Fruit fly (Drosophila melanogaster) whole organism, embryonic: ENCODE measurements around the gene CG32074.

Experiments
- ATbp ChIP-seq: fragments of 200-800 bp; sonication (Bioruptor generic); optimal IDR thresholded peaks from 2 replicates; lab custom pipeline; 2017; ENCODE audit warnings: missing biosample characterization, mild to moderate bottlenecking, missing genetic modification characterization, missing genetic modification reagents
- Aef1 ChIP-seq: fragments of 200-800 bp; sonication (Bioruptor generic); IDR thresholded peaks from 3 replicates; pipeline ENCODE4 v1.3.6; 2022; ENCODE audit warnings: missing biosample characterization, missing genetic modification characterization
- Atf6 ChIP-seq: fragments of 200-800 bp; sonication (Bioruptor generic); IDR thresholded peaks from 2 replicates; pipeline ENCODE4 v1.3.6; 2022; ENCODE audit warnings: missing biosample characterization, missing genetic modification characterization
- CG10462 ChIP-seq: fragments of 200-800 bp; sonication (Bioruptor generic); optimal IDR thresholded peaks from 2 replicates; lab custom pipeline; 2016; ENCODE audit warnings: missing biosample characterization, missing genetic modification characterization
- CG10979 ChIP-seq: fragments of 200-800 bp; sonication (Bioruptor generic); optimal IDR thresholded peaks from 2 replicates; lab custom pipeline; 2018; ENCODE audit warnings: missing biosample characterization, mild to moderate bottlenecking, missing genetic modification characterization, moderate library complexity
- CG11696 ChIP-seq: fragments of 200-800 bp; sonication (Bioruptor generic); IDR thresholded peaks from 2 replicates; pipeline ENCODE4 v1.3.6; 2022; ENCODE audit warnings: missing biosample characterization, missing genetic modification characterization
- CG13775 ChIP-seq: fragments of 200-800 bp; sonication (Bioruptor generic); optimal IDR thresholded peaks from 3 replicates; lab custom pipeline; 2017; ENCODE audit warnings: missing biosample characterization, mild to moderate bottlenecking, missing genetic modification characterization
- CG2116 ChIP-seq: fragments of 200-800 bp; sonication (Bioruptor generic); optimal IDR thresholded peaks from 3 replicates; lab custom pipeline; 2018; ENCODE audit warnings: missing biosample characterization, mild to moderate bottlenecking, missing genetic modification characterization
- CG2202 ChIP-seq: fragments of 200-800 bp; sonication (Bioruptor generic); optimal IDR thresholded peaks from 2 replicates; lab custom pipeline; 2018; ENCODE audit warnings: missing biosample characterization, mild to moderate bottlenecking, missing genetic modification characterization
- CG33557 ChIP-seq: fragments of 200-800 bp; sonication (Bioruptor generic); optimal IDR thresholded peaks from 2 replicates; lab custom pipeline; 2019; ENCODE audit warnings: missing biosample characterization, mild to moderate bottlenecking, missing genetic modification characterization, moderate library complexity
- CG3838 ChIP-seq: fragments of 200-800 bp; sonication (Bioruptor generic); optimal IDR thresholded peaks from 3 replicates; lab custom pipeline; 2016; ENCODE audit warnings: missing biosample characterization, missing genetic modification characterization
- CG6765 ChIP-seq: fragments of 200-800 bp; sonication (Bioruptor generic); optimal IDR thresholded peaks from 3 replicates; lab custom pipeline; 2017; ENCODE audit warnings: missing biosample characterization, mild to moderate bottlenecking, missing genetic modification characterization
- CG7556 ChIP-seq: fragments of 200-800 bp; sonication (Bioruptor generic); optimal IDR thresholded peaks from 2 replicates; lab custom pipeline; 2017; ENCODE audit warnings: missing biosample characterization, mild to moderate bottlenecking, missing genetic modification characterization
- CG7963 ChIP-seq: fragments of 200-800 bp; sonication (Bioruptor generic); IDR thresholded peaks from 3 replicates; pipeline ENCODE4 v1.3.6; 2022; ENCODE audit warnings: missing biosample characterization, missing genetic modification characterization; ENCODE audit not compliant: partially characterized antibody
- CrebB ChIP-seq: fragments of 200-800 bp; sonication (Bioruptor generic); optimal IDR thresholded peaks from 3 replicates; lab custom pipeline; 2018; ENCODE audit warnings: missing biosample characterization, mild to moderate bottlenecking, missing genetic modification characterization
- D ChIP-seq, 2 experiments: fragments of 200-800 bp in 1 of 2; fragments of >200 bp in 1 of 2; sonication (Bioruptor generic) in 1 of 2; optimal IDR thresholded peaks; 2 replicates in 1 of 2; 3 replicates in 1 of 2; lab custom pipeline; 2017; ENCODE audit warnings: mild to moderate bottlenecking in 1 of 2, missing biosample characterization in 1 of 2, missing genetic modification characterization in 1 of 2, missing genetic modification reagents in 1 of 2
- MESR4 ChIP-seq: fragments of 200-800 bp; sonication (Bioruptor generic); optimal IDR thresholded peaks from 2 replicates; lab custom pipeline; 2018; ENCODE audit warnings: missing biosample characterization, mild to moderate bottlenecking, missing genetic modification characterization, moderate library complexity
- MTF-1 ChIP-seq: fragments of 200-800 bp; sonication (Bioruptor generic); optimal IDR thresholded peaks from 2 replicates; lab custom pipeline; 2018; ENCODE audit warnings: missing biosample characterization, mild to moderate bottlenecking, missing genetic modification characterization, borderline replicate concordance
- Med ChIP-seq: fragments of 200-800 bp; sonication (Bioruptor generic); peaks from one replicate; lab custom pipeline; 2016; ENCODE audit warnings: missing biosample characterization, missing genetic modification characterization, mild to moderate bottlenecking, inconsistent platforms, moderate library complexity
- Nf-YA ChIP-seq: fragments of 200-800 bp; sonication (Bioruptor generic); IDR thresholded peaks from 2 replicates; pipeline ENCODE4 v1.3.6; 2022; ENCODE audit warnings: missing biosample characterization, missing genetic modification characterization
- Tbp ChIP-seq: fragments of >200 bp; optimal IDR thresholded peaks from 2 replicates; lab custom pipeline; 2018; ENCODE audit warnings: missing biosample characterization, missing genetic modification characterization
- ap ChIP-seq: fragments of 200-800 bp; sonication (Bioruptor generic); IDR thresholded peaks from 2 replicates; pipeline ENCODE4 v1.3.6; 2022; ENCODE audit warnings: missing biosample characterization, missing genetic modification characterization
- ash1 ChIP-seq: fragments of 200-800 bp; sonication (Bioruptor generic); optimal IDR thresholded peaks from 2 replicates; lab custom pipeline; 2018; ENCODE audit warnings: missing biosample characterization, mild to moderate bottlenecking, missing genetic modification characterization
- ato ChIP-seq: fragments of 200-800 bp; sonication (Bioruptor generic); IDR thresholded peaks from 2 replicates; pipeline ENCODE4 v1.3.6; 2022; ENCODE audit warnings: missing biosample characterization, missing genetic modification characterization; ENCODE audit not compliant: partially characterized antibody
- bowl ChIP-seq: fragments of 200-800 bp; sonication (Bioruptor generic); IDR thresholded peaks from 2 replicates; pipeline ENCODE4 v1.3.6; 2022; ENCODE audit warnings: missing biosample characterization, missing genetic modification characterization
- chinmo ChIP-seq: fragments of 200-800 bp; sonication (Bioruptor generic); IDR thresholded peaks from 4 replicates; pipeline ENCODE4 v1.3.6; 2022; ENCODE audit warnings: missing biosample characterization, missing genetic modification characterization; ENCODE audit not compliant: partially characterized antibody
- chm ChIP-seq: fragments of 200-800 bp; sonication (Bioruptor generic); IDR thresholded peaks from 2 replicates; pipeline ENCODE4 v1.3.6; 2022; ENCODE audit warnings: missing biosample characterization, missing genetic modification characterization
- ci ChIP-seq: fragments of 200-800 bp; sonication (Bioruptor generic); IDR thresholded peaks from 3 replicates; pipeline ENCODE4 v1.3.6; 2022; ENCODE audit warnings: missing biosample characterization, missing genetic modification characterization
- da ChIP-seq: fragments of 200-800 bp; sonication (Bioruptor generic); optimal IDR thresholded peaks from 2 replicates; lab custom pipeline; 2016; ENCODE audit warnings: missing biosample characterization, missing genetic modification characterization
- dmrt11E ChIP-seq: fragments of 200-800 bp; sonication (Bioruptor generic); optimal IDR thresholded peaks from 3 replicates; lab custom pipeline; 2018; ENCODE audit warnings: missing biosample characterization, mild to moderate bottlenecking, missing genetic modification characterization, moderate library complexity
- dpn ChIP-seq, 2 experiments: fragments of 200-800 bp; sonication (Bioruptor generic); optimal IDR thresholded peaks; 3 replicates each; lab custom pipeline; 2016; ENCODE audit warnings: missing biosample characterization in 2 of 2, missing genetic modification characterization in 2 of 2
- en ChIP-seq: fragments of 200-800 bp; sonication (Bioruptor generic); optimal IDR thresholded peaks from 2 replicates; lab custom pipeline; 2016; ENCODE audit warnings: missing biosample characterization, missing genetic modification characterization
- fd96Cb ChIP-seq: fragments of 200-800 bp; sonication (Bioruptor generic); optimal IDR thresholded peaks from 2 replicates; lab custom pipeline; 2018; ENCODE audit warnings: missing biosample characterization, mild to moderate bottlenecking, missing genetic modification characterization, moderate library complexity
- gem ChIP-seq: fragments of 200-800 bp; sonication (Bioruptor generic); optimal IDR thresholded peaks from 2 replicates; lab custom pipeline; 2019; ENCODE audit warnings: missing biosample characterization, mild to moderate bottlenecking, missing genetic modification characterization, moderate library complexity
- hbn ChIP-seq: fragments of 200-800 bp; sonication (Bioruptor generic); IDR thresholded peaks from 2 replicates; pipeline ENCODE4 v1.3.6; 2022; ENCODE audit warnings: missing biosample characterization, missing genetic modification characterization; ENCODE audit not compliant: partially characterized antibody
- insv ChIP-seq, 2 experiments: fragments of 200-800 bp; sonication (Bioruptor generic); optimal IDR thresholded peaks; 3 replicates each; lab custom pipeline; 2016 to 2018; ENCODE audit warnings: missing biosample characterization in 2 of 2, missing genetic modification characterization in 2 of 2
- jigr1 ChIP-seq: fragments of 200-800 bp; sonication (Bioruptor generic); IDR thresholded peaks from 3 replicates; pipeline ENCODE4 v1.3.6; 2022; ENCODE audit warnings: missing biosample characterization, missing genetic modification characterization
- lbe ChIP-seq: fragments of 200-800 bp; sonication (Bioruptor generic); optimal IDR thresholded peaks from 2 replicates; lab custom pipeline; 2016; ENCODE audit warnings: missing biosample characterization, mild to moderate bottlenecking, missing genetic modification characterization
- lmd ChIP-seq: fragments of 200-800 bp; sonication (Bioruptor generic); IDR thresholded peaks from 2 replicates; pipeline ENCODE4 v1.3.6; 2022; ENCODE audit warnings: missing biosample characterization, missing genetic modification characterization
- org-1 ChIP-seq: fragments of 200-800 bp; sonication (Bioruptor generic); optimal IDR thresholded peaks from 2 replicates; lab custom pipeline; 2017; ENCODE audit warnings: missing biosample characterization, missing genetic modification characterization
- pb ChIP-seq: fragments of 200-800 bp; sonication (Bioruptor generic); optimal IDR thresholded peaks from 3 replicates; lab custom pipeline; 2016; ENCODE audit warnings: missing biosample characterization, missing genetic modification characterization
- pum ChIP-seq: fragments of 200-800 bp; sonication (Bioruptor generic); optimal IDR thresholded peaks from 2 replicates; lab custom pipeline; 2016; ENCODE audit warnings: missing biosample characterization, missing genetic modification characterization
- scrt ChIP-seq: fragments of 200-800 bp; sonication (Bioruptor generic); optimal IDR thresholded peaks from 2 replicates; lab custom pipeline; 2018; ENCODE audit warnings: missing biosample characterization, mild to moderate bottlenecking, missing genetic modification characterization, moderate library complexity
- slbo ChIP-seq: fragments of 200-800 bp; sonication (Bioruptor generic); IDR thresholded peaks from 2 replicates; pipeline ENCODE4 v1.3.6; 2022; ENCODE audit warnings: missing biosample characterization, missing genetic modification characterization
- slp2 ChIP-seq: fragments of 200-800 bp; sonication (Bioruptor generic); optimal IDR thresholded peaks from 2 replicates; lab custom pipeline; 2016; ENCODE audit warnings: missing biosample characterization, missing genetic modification characterization
- sr ChIP-seq: fragments of 200-800 bp; sonication (Bioruptor generic); IDR thresholded peaks from 3 replicates; pipeline ENCODE4 v1.3.6; 2022; ENCODE audit warnings: missing biosample characterization, missing genetic modification characterization
- tio ChIP-seq: fragments of 200-800 bp; sonication (Bioruptor generic); optimal IDR thresholded peaks from 2 replicates; lab custom pipeline; 2017; ENCODE audit warnings: missing biosample characterization, missing genetic modification characterization, inconsistent platforms
- tx ChIP-seq: fragments of 200-800 bp; sonication (Bioruptor generic); optimal IDR thresholded peaks from 2 replicates; lab custom pipeline; 2016; ENCODE audit warnings: missing biosample characterization, missing genetic modification characterization
- usp ChIP-seq: fragments of >200 bp; optimal IDR thresholded peaks from 2 replicates; lab custom pipeline; 2017; ENCODE audit warnings: missing biosample characterization, missing genetic modification characterization
- vfl ChIP-seq: fragments of 200-800 bp; sonication (Bioruptor generic); optimal IDR thresholded peaks from 2 replicates; lab custom pipeline; 2016; ENCODE audit warnings: missing biosample characterization, missing genetic modification characterization
- zfh1 ChIP-seq: fragments of 200-800 bp; sonication (Bioruptor generic); IDR thresholded peaks from 3 replicates; pipeline ENCODE4 v1.3.6; 2022; ENCODE audit warnings: missing biosample characterization, missing genetic modification characterization

The CG32074 gene

dm6 chr3L:11120419-11120958 is 11.6 kb downstream of the CG32074 start, which contains the start of the genes FoxK and mRpL2 (continued):
- TF ChIP-seq da (no peak), scrt (no peak), CG2116 (GFP tag; lab: Kevin White, UChicago) (peak; percentile 35), en (GFP tag; lab: Kevin White, UChicago) (no peak), slbo (GFP tag; lab: Robert Waterston, UW) (no peak), Nf-YA (no peak), Aef1 (GFP tag; lab: Robert Waterston, UW) (no peak), CG33557 (no peak), tio (GFP tag; lab: Kevin White, UChicago) (no peak), Atf6 (GFP tag; lab: Robert Waterston, UW) (no peak), ATbp (GFP tag; lab: Kevin White, UChicago) (no peak), zfh1 (GFP tag; lab: Robert Waterston, UW) (peak; percentile 31; the same call in 1 of the 3 replicates), dpn (GFP tag; optimal IDR thresholded peaks at IDR 0.05; lab: Kevin White, UChicago) (no peak), CG3838 (GFP tag; lab: Kevin White, UChicago) (no peak), CG7963 (GFP tag; lab: Robert Waterston, UW) (no peak), MTF-1 (GFP tag; lab: Kevin White, UChicago) (peak; percentile 55), vfl (GFP tag; lab: Kevin White, UChicago) (no peak), org-1 (GFP tag; lab: Kevin White, UChicago) (no peak), CrebB (no peak), tx (GFP tag; lab: Kevin White, UChicago) (no peak), CG13775 (no peak), slp2 (no peak), Med (GFP tag; lab: Kevin White, UChicago) (peak; percentile 80), ato (GFP tag; lab: Robert Waterston, UW) (no peak), CG11696 (GFP tag; lab: Robert Waterston, UW) (no peak), CG2202 (tag; lab: Kevin White, UChicago) (no peak), pb (no peak), sr (GFP tag; lab: Robert Waterston, UW) (no peak), CG7556 (GFP tag; lab: Kevin White, UChicago) (no peak), hbn (GFP tag; lab: Robert Waterston, UW) (no peak), usp (no peak), ash1 (no peak), chinmo (no peak), lbe (GFP tag; lab: Kevin White, UChicago) (peak; percentile 74), ci (peak; percentile 52), CG10979 (tag; lab: Kevin White, UChicago) (no peak), MESR4 (GFP tag; lab: Kevin White, UChicago) (peak; percentile 71), CG6765 (no peak), CG10462 (GFP tag; lab: Kevin White, UChicago) (no peak), chm (GFP tag; lab: Robert Waterston, UW) (0 out of 2 replicates have a peak, but pooled peaks have one; percentile 4), Tbp (GFP tag; lab: Kevin White, UChicago) (no peak), jigr1 (GFP tag; lab: Robert Waterston, UW) (no peak), insv (GFP tag; optimal IDR thresholded peaks at IDR 0.05; lab: Kevin White, UChicago) (peak in 1 of 2 experiments; percentile 38), gem (tag; lab: Kevin White, UChicago) (peak; percentile 4), lmd (GFP tag; lab: Robert Waterston, UW) (no peak), dmrt11E (tag; lab: Kevin White, UChicago) (no peak), ap (GFP tag; lab: Robert Waterston, UW) (no peak), bowl (GFP tag; lab: Robert Waterston, UW) (no peak), pum (GFP tag; lab: Kevin White, UChicago) (no peak), fd96Cb (tag; lab: Kevin White, UChicago) (no peak), D (optimal IDR thresholded peaks at IDR 0.05; lab: Kevin White, UChicago) (no peak), D (GFP tag; optimal IDR thresholded peaks at IDR 0.05; lab: Kevin White, UChicago) (no peak)
